Worm (Caenorhabditis elegans) whole organism, young adult: ENCODE results near the gene npr-27.
A peak's percentile ranks its signal among the peaks of the same experiment; 100 is the strongest.

Experiments used
- B0019.2 ChIP-seq: fragments of 200-800 bp; sonication (Bioruptor generic); conservative IDR thresholded peaks from 2 replicates; pipeline ENCODE4 v1.3.6; 2022; ENCODE audit warnings: missing genetic modification reagents, missing genetic modification characterization, missing compliant biosample characterization
- B0336.3 ChIP-seq: fragments of 200-800 bp; sonication (Bioruptor generic); IDR thresholded peaks from 2 replicates; pipeline ENCODE4 v1.3.6; 2022; ENCODE audit warnings: missing genetic modification characterization, missing compliant biosample characterization
- F37B4.10 ChIP-seq: fragments of 200-800 bp; sonication (Bioruptor generic); IDR thresholded peaks from 2 replicates; pipeline ENCODE4 v1.3.6; 2022; ENCODE audit warnings: missing genetic modification characterization, missing compliant biosample characterization
- K12H6.12 ChIP-seq: fragments of 200-800 bp; sonication (Bioruptor generic); optimal IDR thresholded peaks from 2 replicates; lab custom pipeline; 2018; ENCODE audit warnings: mild to moderate bottlenecking, missing genetic modification characterization, missing compliant biosample characterization
- T26A5.8 ChIP-seq: sonication (generic microtip); optimal IDR thresholded peaks from 2 replicates; lab custom pipeline; 2016; ENCODE audit warnings: missing genetic modification characterization, missing compliant biosample characterization
- Y79H2A.3 ChIP-seq: fragments of 200-800 bp; sonication (Bioruptor generic); conservative IDR thresholded peaks from 2 replicates; pipeline ENCODE4 v1.3.6; 2022; ENCODE audit warnings: missing genetic modification reagents, missing genetic modification characterization, missing compliant biosample characterization
- ama-1 ChIP-seq, 3 experiments: fragments of 150-350 bp in 1 of 3; sonication (generic microtip) in 2 of 3; optimal IDR thresholded peaks; 2 replicates each; lab custom pipeline; 2014 to 2018; ENCODE audit warnings: missing biosample characterization in 2 of 3, missing genetic modification characterization in 2 of 3, missing genetic modification reagents in 2 of 3
- aptf-3 ChIP-seq: fragments of 200-800 bp; sonication (Bioruptor generic); IDR thresholded peaks from 2 replicates; pipeline ENCODE4 v1.3.6; 2022; ENCODE audit warnings: missing genetic modification characterization, missing compliant biosample characterization
- atf-7 ChIP-seq: sonication (generic microtip); optimal IDR thresholded peaks from 2 replicates; lab custom pipeline; 2017; ENCODE audit warnings: mild to moderate bottlenecking, missing genetic modification characterization, missing compliant biosample characterization
- athp-1 ChIP-seq: sonication (generic microtip); optimal IDR thresholded peaks from 2 replicates; lab custom pipeline; 2017; ENCODE audit warnings: mild to moderate bottlenecking, missing genetic modification characterization, missing compliant biosample characterization
- dox-1 ChIP-seq: fragments of 200-800 bp; sonication (Bioruptor generic); IDR thresholded peaks from 2 replicates; pipeline ENCODE4 v1.3.6; 2022; ENCODE audit warnings: missing genetic modification reagents, missing genetic modification characterization, missing compliant biosample characterization
- dpff-1 ChIP-seq: sonication (generic microtip); optimal IDR thresholded peaks from 2 replicates; lab custom pipeline; 2017; ENCODE audit warnings: mild to moderate bottlenecking, missing genetic modification characterization, missing compliant biosample characterization
- efl-1 ChIP-seq: fragments of 150-350 bp; optimal IDR thresholded peaks from 2 replicates; lab custom pipeline; 2014; ENCODE audit warnings: missing biosample characterization, missing genetic modification reagents, missing genetic modification characterization
- egl-44 ChIP-seq: fragments of 200-800 bp; sonication (Bioruptor generic); IDR thresholded peaks from 2 replicates; pipeline ENCODE4 v1.3.6; 2022; ENCODE audit warnings: missing genetic modification reagents, missing genetic modification characterization, missing compliant biosample characterization
- ekl-4 ChIP-seq: fragments of 200-800 bp; sonication (Bioruptor generic); IDR thresholded peaks from 2 replicates; pipeline ENCODE4 v1.3.6; 2022; ENCODE audit warnings: missing genetic modification reagents, missing genetic modification characterization, missing compliant biosample characterization
- him-1 ChIP-seq: sonication (generic microtip); optimal IDR thresholded peaks from 2 replicates; lab custom pipeline; 2016; ENCODE audit warnings: missing genotype, missing genetic modification reagents, missing genetic modification characterization, missing compliant biosample characterization
- hmg-1.2 ChIP-seq: fragments of 200-800 bp; sonication (Bioruptor generic); IDR thresholded peaks from 2 replicates; pipeline ENCODE4 v1.3.6; 2022; ENCODE audit warnings: missing genetic modification reagents, missing genetic modification characterization, missing compliant biosample characterization
- hrde-1 ChIP-seq: sonication (generic microtip); optimal IDR thresholded peaks from 2 replicates; lab custom pipeline; 2016; ENCODE audit warnings: missing genetic modification characterization, mild to moderate bottlenecking, missing compliant biosample characterization, moderate library complexity, missing genotype, missing genetic modification reagents, borderline replicate concordance
- lir-1 ChIP-seq: fragments of 200-800 bp; sonication (Bioruptor generic); conservative IDR thresholded peaks from 2 replicates; pipeline ENCODE4 v1.3.6; 2022; ENCODE audit warnings: missing genetic modification reagents, missing genetic modification characterization, missing compliant biosample characterization
- lsl-1 ChIP-seq: fragments of 200-800 bp; sonication (Bioruptor generic); optimal IDR thresholded peaks from 2 replicates; lab custom pipeline; 2018; ENCODE audit warnings: mild to moderate bottlenecking, missing genetic modification characterization, moderate library complexity, missing compliant biosample characterization
- madf-10 ChIP-seq: sonication (generic microtip); optimal IDR thresholded peaks from 2 replicates; lab custom pipeline; 2016; ENCODE audit warnings: mild to moderate bottlenecking, missing genetic modification characterization, missing compliant biosample characterization
- madf-8 ChIP-seq: fragments of 200-800 bp; sonication (Bioruptor generic); conservative IDR thresholded peaks from 2 replicates; pipeline ENCODE4 v1.3.6; 2022; ENCODE audit warnings: missing genetic modification reagents, missing genetic modification characterization, missing compliant biosample characterization
- mcd-1 ChIP-seq: fragments of 200-800 bp; sonication (Bioruptor generic); IDR thresholded peaks from 2 replicates; pipeline ENCODE4 v1.3.6; 2022; ENCODE audit warnings: missing genetic modification reagents, missing genetic modification characterization, missing compliant biosample characterization
- mxl-1 ChIP-seq: sonication (generic microtip); optimal IDR thresholded peaks from 2 replicates; lab custom pipeline; 2016; ENCODE audit warnings: missing genetic modification characterization, missing compliant biosample characterization
- nfya-1 ChIP-seq: sonication (generic microtip); optimal IDR thresholded peaks from 2 replicates; lab custom pipeline; 2017; ENCODE audit warnings: antibody characterized with exemption, missing compliant biosample characterization, missing genetic modification characterization, borderline replicate concordance; ENCODE audit not compliant: insufficient read depth
- nhr-90 ChIP-seq: sonication (generic microtip); optimal IDR thresholded peaks from 2 replicates; lab custom pipeline; 2016; ENCODE audit warnings: missing genotype, mild to moderate bottlenecking, missing genetic modification characterization, missing compliant biosample characterization
- pbrm-1 ChIP-seq: fragments of 200-800 bp; sonication (Bioruptor generic); IDR thresholded peaks from 2 replicates; pipeline ENCODE4 v1.3.6; 2022; ENCODE audit warnings: missing genetic modification reagents, missing genetic modification characterization, missing compliant biosample characterization
- pha-4 ChIP-seq: fragments of 150-350 bp; sonication (generic microtip); optimal IDR thresholded peaks from 2 replicates; lab custom pipeline; 2014; ENCODE audit warnings: missing biosample characterization, missing genetic modification reagents, missing genetic modification characterization
- rcor-1 ChIP-seq: fragments of 200-800 bp; sonication (Bioruptor generic); IDR thresholded peaks from 2 replicates; pipeline ENCODE4 v1.3.6; 2022; ENCODE audit warnings: missing genetic modification reagents, missing genetic modification characterization, missing compliant biosample characterization
- rec-8 ChIP-seq, 2 experiments: sonication (generic microtip); optimal IDR thresholded peaks; 2 replicates each; lab custom pipeline; 2016; ENCODE audit warnings: mild to moderate bottlenecking in 2 of 2, missing genetic modification characterization in 2 of 2, missing genetic modification reagents in 2 of 2, missing genotype in 2 of 2, missing biosample characterization in 1 of 2, missing compliant biosample characterization in 1 of 2, moderate library complexity in 1 of 2
- repo-1 ChIP-seq: sonication (generic microtip); optimal IDR thresholded peaks from 2 replicates; lab custom pipeline; 2017; ENCODE audit warnings: mild to moderate bottlenecking, missing genetic modification characterization, missing compliant biosample characterization
- rpc-1 ChIP-seq, 2 experiments: fragments of 150-350 bp in 1 of 2; sonication (generic microtip) in 1 of 2; optimal IDR thresholded peaks; 2 replicates each; lab custom pipeline; 2014 to 2018; ENCODE audit warnings: missing biosample characterization in 1 of 2, missing genetic modification characterization in 1 of 2, missing genetic modification reagents in 1 of 2, missing genotype in 1 of 2
- sdz-38 ChIP-seq: sonication (generic microtip); optimal IDR thresholded peaks from 2 replicates; lab custom pipeline; 2016; ENCODE audit warnings: missing genotype, missing genetic modification characterization, missing compliant biosample characterization
- sea-2 ChIP-seq: fragments of 200-800 bp; sonication (Bioruptor generic); IDR thresholded peaks from 2 replicates; pipeline ENCODE4 v1.3.6; 2022; ENCODE audit warnings: missing genetic modification characterization, missing compliant biosample characterization
- snpc-1.1 ChIP-seq: sonication (generic microtip); optimal IDR thresholded peaks from 2 replicates; lab custom pipeline; 2017; ENCODE audit warnings: missing genetic modification characterization, mild to moderate bottlenecking, missing compliant biosample characterization, antibody characterized with exemption, moderate library complexity, missing genotype, missing genetic modification reagents; ENCODE audit not compliant: insufficient read depth
- snpc-1.3 ChIP-seq: sonication (generic microtip); optimal IDR thresholded peaks from 2 replicates; lab custom pipeline; 2017; ENCODE audit warnings: missing genetic modification characterization, mild to moderate bottlenecking, missing compliant biosample characterization, antibody characterized with exemption, moderate library complexity, missing genotype, missing genetic modification reagents; ENCODE audit not compliant: insufficient read depth
- snpc-3.4 ChIP-seq: sonication (generic microtip); optimal IDR thresholded peaks from 2 replicates; lab custom pipeline; 2017; ENCODE audit warnings: missing genetic modification characterization, mild to moderate bottlenecking, missing compliant biosample characterization, antibody characterized with exemption, moderate library complexity, missing genotype, missing genetic modification reagents
- snpc-4 ChIP-seq, 5 experiments: fragments of 150-350 bp in 1 of 5; sonication (generic microtip) in 4 of 5; optimal IDR thresholded peaks; 2 replicates each; lab custom pipeline; 2014 to 2018; ENCODE audit warnings: missing genetic modification characterization in 5 of 5, missing biosample characterization in 3 of 5, antibody characterized with exemption in 2 of 5, mild to moderate bottlenecking in 2 of 5, missing compliant biosample characterization in 2 of 5, missing genotype in 2 of 5, moderate library complexity in 2 of 5, missing genetic modification reagents in 1 of 5
- somi-1 ChIP-seq: fragments of 200-800 bp; sonication (Bioruptor generic); optimal IDR thresholded peaks from 2 replicates; lab custom pipeline; 2018; ENCODE audit warnings: mild to moderate bottlenecking, missing genetic modification characterization, missing compliant biosample characterization
- tlf-1 ChIP-seq: fragments of 200-800 bp; sonication (Bioruptor generic); optimal IDR thresholded peaks from 2 replicates; lab custom pipeline; 2018; ENCODE audit warnings: mild to moderate bottlenecking, missing genetic modification characterization, missing compliant biosample characterization
- unc-130 ChIP-seq: sonication (generic microtip); optimal IDR thresholded peaks from 2 replicates; lab custom pipeline; 2016; ENCODE audit warnings: missing genetic modification reagents, missing genetic modification characterization, missing compliant biosample characterization
- xnd-1 ChIP-seq: sonication (generic microtip); optimal IDR thresholded peaks from 2 replicates; lab custom pipeline; 2016; ENCODE audit warnings: missing genotype, missing genetic modification reagents, missing genetic modification characterization, missing compliant biosample characterization
- zfh-2 ChIP-seq: fragments of 200-800 bp; sonication (Bioruptor generic); conservative IDR thresholded peaks from 2 replicates; pipeline ENCODE4 v1.3.6; 2022; ENCODE audit warnings: missing genetic modification reagents, missing genetic modification characterization, missing compliant biosample characterization
- ztf-25 ChIP-seq: fragments of 200-800 bp; sonication (Bioruptor generic); IDR thresholded peaks from 2 replicates; pipeline ENCODE4 v1.3.6; 2022; ENCODE audit warnings: missing genetic modification reagents, missing genetic modification characterization, missing compliant biosample characterization
- ztf-26 ChIP-seq: sonication (generic microtip); optimal IDR thresholded peaks from 2 replicates; lab custom pipeline; 2017; ENCODE audit warnings: missing genetic modification characterization, missing compliant biosample characterization
- ztf-28 ChIP-seq: fragments of 200-800 bp; sonication (Bioruptor generic); IDR thresholded peaks from 2 replicates; pipeline ENCODE4 v1.3.6; 2022; ENCODE audit warnings: missing genetic modification reagents, missing genetic modification characterization, missing compliant biosample characterization
- ztf-6 ChIP-seq: fragments of 200-800 bp; sonication (Bioruptor generic); IDR thresholded peaks from 2 replicates; pipeline ENCODE4 v1.3.6; 2022; ENCODE audit warnings: missing genetic modification reagents, missing genetic modification characterization, missing compliant biosample characterization

Gene npr-27

DNA sequence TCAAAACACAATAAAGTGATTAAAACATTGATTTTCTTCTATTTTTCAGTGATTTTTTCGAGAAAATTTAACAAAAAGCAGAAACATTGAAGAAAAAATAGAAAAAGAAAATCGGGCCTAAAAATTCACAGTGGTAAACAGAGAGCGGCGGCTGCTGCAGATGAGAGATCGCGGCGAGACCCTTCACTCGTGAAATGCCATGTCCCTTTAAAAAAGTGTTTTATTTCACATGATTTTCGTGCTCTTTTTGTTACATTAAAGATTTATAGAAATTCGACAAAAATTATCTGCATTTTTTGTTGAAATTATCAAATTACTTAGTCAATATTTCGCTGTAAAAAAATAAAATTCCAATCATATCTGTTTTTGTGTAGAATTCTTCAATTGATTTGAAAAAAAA, 8.5 kb downstream of the npr-27 start (continued):
- TF ChIP-seq madf-10 (tag; lab: Kevin White, UChicago) = peak; percentile 8
- TF ChIP-seq rec-8 (tag; optimal IDR thresholded peaks at IDR 0.05; lab: Kevin White, UChicago) = no peak
- TF ChIP-seq zfh-2 = no peak
- no peak for TF ChIP-seq tlf-1
- TF ChIP-seq pha-4 (tag; lab: Kevin White, UChicago) = no peak
- TF ChIP-seq T26A5.8 = no peak
- peak; percentile 80 for TF ChIP-seq snpc-4 (GFP tag; optimal IDR thresholded peaks at IDR 0.05; lab: Kevin White, UChicago)
- peak; percentile 70 to 79 (median 76) for TF ChIP-seq snpc-4 (tag; optimal IDR thresholded peaks at IDR 0.05; lab: Kevin White, UChicago)
- peak; percentile 70 for TF ChIP-seq snpc-1.3 (tag; lab: Kevin White, UChicago)
- TF ChIP-seq somi-1 = no peak
- TF ChIP-seq nhr-90 (tag; lab: Kevin White, UChicago) = no peak
- no peak for TF ChIP-seq nfya-1 (tag; lab: Kevin White, UChicago)
- TF ChIP-seq dpff-1 (tag; lab: Kevin White, UChicago) = no peak
- TF ChIP-seq hmg-1.2 = peak; percentile 44; the same call in 1 of the 2 replicates
- no peak for TF ChIP-seq B0019.2 (GFP tag; lab: Robert Waterston, UW)
- TF ChIP-seq B0336.3 (GFP tag; lab: Robert Waterston, UW) = no peak
- peak; percentile 32; the same call in 1 of the 2 replicates for TF ChIP-seq pbrm-1 (GFP tag; lab: Robert Waterston, UW)
- TF ChIP-seq sdz-38 (tag; lab: Kevin White, UChicago) = no peak
- TF ChIP-seq K12H6.12 (tag; lab: Kevin White, UChicago) = no peak
- TF ChIP-seq ztf-28 (GFP tag; lab: Robert Waterston, UW) = no peak
- TF ChIP-seq xnd-1 = no peak
- TF ChIP-seq unc-130 (GFP tag; lab: Kevin White, UChicago) = no peak
- no peak for TF ChIP-seq ztf-6
- peak; percentile 29 for TF ChIP-seq repo-1 (tag; lab: Kevin White, UChicago)
- TF ChIP-seq sea-2 (GFP tag; lab: Robert Waterston, UW) = no peak
- TF ChIP-seq ekl-4 (GFP tag; lab: Robert Waterston, UW) = no peak
- peak; percentile 42; the same call in 1 of the 2 replicates for TF ChIP-seq mcd-1 (GFP tag; lab: Robert Waterston, UW)
- no peak for TF ChIP-seq athp-1
- TF ChIP-seq aptf-3 (GFP tag; lab: Robert Waterston, UW) = no peak
- no peak for TF ChIP-seq ama-1 (optimal IDR thresholded peaks at IDR 0.05; lab: Kevin White, UChicago)
- no peak for TF ChIP-seq ama-1 (GFP tag; optimal IDR thresholded peaks at IDR 0.05; lab: Kevin White, UChicago)
- TF ChIP-seq mxl-1 (tag; lab: Kevin White, UChicago) = no peak
- peak; percentile 40 for TF ChIP-seq ztf-26
- TF ChIP-seq lir-1 (GFP tag; lab: Robert Waterston, UW) = no peak
- TF ChIP-seq lsl-1 (GFP tag; lab: Kevin White, UChicago) = no peak
- no peak for TF ChIP-seq snpc-3.4
- TF ChIP-seq F37B4.10 (GFP tag; lab: Robert Waterston, UW) = no peak
- no peak for TF ChIP-seq hrde-1

DNA sequence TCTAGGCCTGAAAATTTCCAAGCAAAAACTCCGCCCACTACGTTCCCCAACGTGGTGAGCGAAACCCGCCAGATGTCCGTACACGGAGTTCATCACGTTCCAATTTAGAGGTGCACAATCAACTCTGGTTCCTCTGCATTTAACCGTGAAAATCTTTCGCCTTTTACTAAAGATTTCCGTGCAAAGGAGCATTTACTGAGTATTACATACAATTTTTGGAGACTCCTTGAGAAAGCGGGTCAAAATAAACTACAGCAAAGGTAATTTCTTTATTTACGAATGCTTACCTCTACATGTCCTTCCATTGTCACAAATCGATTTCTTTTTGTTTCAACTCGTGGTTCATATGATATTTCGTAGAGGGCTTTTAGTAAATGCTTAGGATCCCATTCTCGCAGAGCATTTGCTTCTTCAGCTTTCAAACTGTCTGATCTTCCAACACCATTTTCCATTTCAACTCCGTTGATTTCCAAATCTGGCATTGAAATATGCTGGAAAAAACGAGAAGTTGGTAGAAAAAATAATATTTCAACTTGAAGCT, 11.3 kb downstream of the npr-27 start, which contains the start of gene F42C5.9:
TSS of gene F42C5.9 (minus strand) at position 491 of the 541 bp plus-strand sequence.
- TF ChIP-seq lir-1 (GFP tag; lab: Robert Waterston, UW) (no peak), Y79H2A.3 (GFP tag; lab: Robert Waterston, UW) (no peak), unc-130 (GFP tag; lab: Kevin White, UChicago) (peak; percentile 42), dox-1 (GFP tag; lab: Robert Waterston, UW) (peak; percentile 79), rcor-1 (GFP tag; lab: Robert Waterston, UW) (peak; percentile 37), rec-8 (tag; optimal IDR thresholded peaks at IDR 0.05; lab: Kevin White, UChicago) (peak in 1 of 2 experiments; percentile 41), efl-1 (peak; percentile 35), dpff-1 (tag; lab: Kevin White, UChicago) (no peak), madf-8 (GFP tag; lab: Robert Waterston, UW) (peak; percentile 98), atf-7 (no peak), snpc-1.1 (tag; lab: Kevin White, UChicago) (peak; percentile 98), ztf-25 (GFP tag; lab: Robert Waterston, UW) (no peak), him-1 (tag; lab: Kevin White, UChicago) (peak; percentile 57), B0336.3 (GFP tag; lab: Robert Waterston, UW) (peak; percentile 58), rpc-1 (optimal IDR thresholded peaks at IDR 0.05; lab: Kevin White, UChicago) (no peak), rpc-1 (tag; optimal IDR thresholded peaks at IDR 0.05; lab: Kevin White, UChicago) (peak; percentile 9), snpc-1.3 (tag; lab: Kevin White, UChicago) (peak; percentile 88), egl-44 (no peak)
